Fruit fly (Drosophila melanogaster) whole organism, pupa: ENCODE data around the gene CG14969.

Source experiments
- CG10348 ChIP-seq: fragments of 200-800 bp; sonication (Bioruptor generic); IDR thresholded peaks from 2 replicates; pipeline ENCODE4 v1.3.6; 2022; ENCODE audit warnings: missing biosample characterization, missing genetic modification characterization
- CG12605 ChIP-seq: fragments of 200-800 bp; sonication (Bioruptor generic); IDR thresholded peaks from 2 replicates; pipeline ENCODE4 v1.3.6; 2022; ENCODE audit warnings: missing biosample characterization, missing genetic modification characterization
- CG13204 ChIP-seq: fragments of 200-800 bp; sonication (Bioruptor generic); optimal IDR thresholded peaks from 2 replicates; lab custom pipeline; 2018; ENCODE audit warnings: missing biosample characterization, mild to moderate bottlenecking, missing genetic modification characterization, moderate library complexity
- CG14655 ChIP-seq: fragments of 200-800 bp; sonication (Bioruptor generic); optimal IDR thresholded peaks from 3 replicates; lab custom pipeline; 2017; ENCODE audit warnings: mild to moderate bottlenecking, missing biosample characterization, missing genetic modification reagents, missing genetic modification characterization
- CG15710 ChIP-seq: fragments of 200-800 bp; sonication (Bioruptor generic); optimal IDR thresholded peaks from 2 replicates; lab custom pipeline; 2018; ENCODE audit warnings: missing biosample characterization, mild to moderate bottlenecking, missing genetic modification characterization, moderate library complexity
- CG17806 ChIP-seq: fragments of 200-800 bp; sonication (Bioruptor generic); optimal IDR thresholded peaks from 2 replicates; lab custom pipeline; 2018; ENCODE audit warnings: missing biosample characterization, mild to moderate bottlenecking, missing genetic modification characterization, moderate library complexity
- CG32121 ChIP-seq: fragments of 200-800 bp; sonication (Bioruptor generic); IDR thresholded peaks from 2 replicates; pipeline ENCODE4 v1.3.6; 2022; ENCODE audit warnings: missing biosample characterization, missing genetic modification characterization
- CG34367 ChIP-seq: fragments of 200-800 bp; sonication (Bioruptor generic); optimal IDR thresholded peaks from 2 replicates; lab custom pipeline; 2018; ENCODE audit warnings: missing biosample characterization, mild to moderate bottlenecking, missing genetic modification characterization
- CG4496 ChIP-seq: fragments of 200-800 bp; sonication (Bioruptor generic); IDR thresholded peaks from 3 replicates; pipeline ENCODE4 v1.3.6; 2022; ENCODE audit warnings: missing biosample characterization, missing genetic modification characterization
- CG8159 ChIP-seq: fragments of 200-800 bp; sonication (Bioruptor generic); optimal IDR thresholded peaks from 3 replicates; lab custom pipeline; 2018; ENCODE audit warnings: missing biosample characterization, mild to moderate bottlenecking, missing genetic modification characterization, moderate library complexity
- CG8301 ChIP-seq: fragments of 200-800 bp; sonication (Bioruptor generic); optimal IDR thresholded peaks from 2 replicates; lab custom pipeline; 2018; ENCODE audit warnings: missing biosample characterization, mild to moderate bottlenecking, missing genetic modification characterization
- CG9948 ChIP-seq: fragments of 200-800 bp; sonication (Bioruptor generic); optimal IDR thresholded peaks from 2 replicates; lab custom pipeline; 2018; ENCODE audit warnings: missing biosample characterization, mild to moderate bottlenecking, missing genetic modification characterization, moderate library complexity
- D1 ChIP-seq: fragments of 200-800 bp; sonication (Bioruptor generic); optimal IDR thresholded peaks from 2 replicates; lab custom pipeline; 2018; ENCODE audit warnings: missing biosample characterization, mild to moderate bottlenecking, missing genetic modification characterization, moderate library complexity
- EcR ChIP-seq: fragments of 200-800 bp; sonication (Bioruptor generic); optimal IDR thresholded peaks from 3 replicates; lab custom pipeline; 2019; ENCODE audit warnings: missing biosample characterization, missing genetic modification characterization, mild to moderate bottlenecking, moderate library complexity, missing genetic modification reagents
- Ets98B ChIP-seq: fragments of 200-800 bp; sonication (Bioruptor generic); IDR thresholded peaks from 2 replicates; pipeline ENCODE4 v1.3.6; 2022; ENCODE audit warnings: missing biosample characterization, missing genetic modification characterization
- Pif1A ChIP-seq: fragments of 200-800 bp; sonication (Bioruptor generic); optimal IDR thresholded peaks from 3 replicates; lab custom pipeline; 2016; ENCODE audit warnings: missing biosample characterization, missing genetic modification characterization
- Pif1B ChIP-seq: fragments of 200-800 bp; sonication (Bioruptor generic); optimal IDR thresholded peaks from 3 replicates; lab custom pipeline; 2016; ENCODE audit warnings: missing biosample characterization, missing genetic modification characterization
- Snoo ChIP-seq: fragments of 200-800 bp; sonication (Bioruptor generic); optimal IDR thresholded peaks from 3 replicates; lab custom pipeline; 2017; ENCODE audit warnings: missing biosample characterization, mild to moderate bottlenecking, missing genetic modification characterization, inconsistent platforms
- fd96Ca ChIP-seq: fragments of 200-800 bp; sonication (Bioruptor generic); IDR thresholded peaks from 3 replicates; pipeline ENCODE4 v1.3.6; 2022; ENCODE audit warnings: missing biosample characterization, missing genetic modification characterization
- gl ChIP-seq: fragments of 200-800 bp; sonication (Bioruptor generic); optimal IDR thresholded peaks from 2 replicates; lab custom pipeline; 2018; ENCODE audit warnings: missing biosample characterization, mild to moderate bottlenecking, missing genetic modification characterization
- rn ChIP-seq: fragments of 200-800 bp; sonication (Bioruptor generic); IDR thresholded peaks from 2 replicates; pipeline ENCODE4 v1.3.6; 2022; ENCODE audit warnings: missing biosample characterization, missing genetic modification characterization

CG14969 gene

DNA sequence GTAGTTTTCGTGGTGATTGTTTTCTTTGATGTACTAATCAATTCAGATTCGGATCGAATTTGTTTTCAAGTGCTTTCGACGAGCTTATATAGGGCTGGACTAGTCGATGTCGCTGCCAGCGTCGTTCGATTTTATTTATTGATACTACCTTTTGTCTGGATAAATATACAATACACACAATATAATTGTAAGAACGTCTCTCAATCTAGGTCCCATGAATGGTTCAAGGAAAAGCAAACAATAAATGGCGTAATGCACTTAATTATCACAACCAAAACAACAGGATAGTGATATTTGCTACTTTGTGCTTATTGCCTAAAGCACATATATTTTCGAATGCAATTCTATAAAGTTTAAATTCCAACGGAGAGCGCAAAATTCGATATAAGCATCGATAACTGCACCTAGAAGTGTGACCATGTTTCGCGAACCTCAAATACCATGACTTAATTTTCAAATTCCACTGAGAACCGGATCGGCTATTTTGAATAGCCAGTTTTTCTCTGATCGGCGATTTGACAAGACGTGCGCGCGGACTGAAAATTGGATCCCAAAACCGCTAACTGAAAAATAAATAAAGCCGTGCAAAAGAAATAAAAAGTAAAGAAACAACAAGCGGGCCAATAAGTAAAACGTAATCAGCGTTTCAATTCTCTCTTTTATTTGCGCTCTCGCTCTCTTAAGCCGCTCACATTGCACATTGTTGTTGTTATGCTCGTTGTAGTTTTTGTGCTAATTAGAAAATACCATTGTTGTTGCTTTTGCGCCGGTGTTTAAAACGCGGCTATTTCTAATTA lies 1.8 kb upstream of the CG14969 start, which contains the start of the genes Drsl6 and kst:
TSS of gene Drsl6 (minus strand) at position 51 of the 797 bp plus-strand sequence.
TSS of gene kst (plus strand) at position 493 of the 797 bp plus-strand sequence.
- TF ChIP-seq rn (GFP tag; lab: Robert Waterston, UW): peak; percentile 38; the same call in 1 of the 2 replicates
- TF ChIP-seq CG8159: no peak
- TF ChIP-seq Pif1B (GFP tag; lab: Kevin White, UChicago): no peak
- peak; percentile 32; the same call in 1 of the 2 replicates for TF ChIP-seq CG32121 (GFP tag; lab: Robert Waterston, UW)
- peak; percentile 55; the same call in 1 of the 2 replicates for TF ChIP-seq Ets98B (GFP tag; lab: Robert Waterston, UW)
- TF ChIP-seq CG4496: peak; percentile 69
- peak; percentile 82 for TF ChIP-seq CG12605 (GFP tag; lab: Robert Waterston, UW)
- peak; percentile 32 for TF ChIP-seq CG17806 (tag; lab: Kevin White, UChicago)
- TF ChIP-seq CG9948: peak; percentile 17
- peak; percentile 33; the same call in 1 of the 3 replicates for TF ChIP-seq fd96Ca (GFP tag; lab: Robert Waterston, UW)
- peak; percentile 64 for TF ChIP-seq gl (tag; lab: Kevin White, UChicago)
- no peak for TF ChIP-seq EcR (GFP tag; lab: Kevin White, UChicago)
- peak; percentile 48 for TF ChIP-seq CG15710

DNA sequence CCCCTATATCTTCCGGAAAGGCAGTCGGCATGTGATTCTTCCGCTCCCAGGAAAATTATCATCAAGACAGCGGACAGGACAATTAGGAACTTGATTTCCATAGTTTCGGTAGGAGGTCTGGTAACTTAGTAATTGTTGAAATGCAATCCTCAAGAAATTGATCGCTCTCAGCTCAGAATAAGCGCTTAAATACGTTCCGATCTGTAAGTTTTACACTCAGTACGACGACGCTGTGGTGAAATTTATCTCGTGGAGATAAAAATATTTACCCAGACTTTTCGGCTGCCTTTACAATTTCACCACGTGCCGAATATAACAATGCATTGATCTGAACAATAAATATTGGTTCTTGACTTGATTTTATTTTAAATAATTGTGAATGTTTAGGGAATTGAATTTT lies 910 bp upstream of the CG14969 start, which contains the start of gene Drsl1:
TSS of gene Drsl1 (minus strand) at position 101 of the 400 bp plus-strand sequence.
- TF ChIP-seq CG17806 (tag; lab: Kevin White, UChicago) (no peak), CG8301 (no peak), CG10348 (GFP tag; lab: Robert Waterston, UW) (no peak), CG14655 (GFP tag; lab: Kevin White, UChicago) (no peak), CG32121 (GFP tag; lab: Robert Waterston, UW) (no peak), Pif1A (GFP tag; lab: Kevin White, UChicago) (no peak), D1 (tag; lab: Kevin White, UChicago) (no peak), CG9948 (no peak), CG13204 (no peak), EcR (GFP tag; lab: Kevin White, UChicago) (no peak), rn (GFP tag; lab: Robert Waterston, UW) (no peak), Pif1B (GFP tag; lab: Kevin White, UChicago) (no peak), fd96Ca (GFP tag; lab: Robert Waterston, UW) (no peak), CG4496 (no peak), gl (tag; lab: Kevin White, UChicago) (no peak), CG8159 (no peak), Ets98B (GFP tag; lab: Robert Waterston, UW) (no peak), Snoo (no peak)

DNA sequence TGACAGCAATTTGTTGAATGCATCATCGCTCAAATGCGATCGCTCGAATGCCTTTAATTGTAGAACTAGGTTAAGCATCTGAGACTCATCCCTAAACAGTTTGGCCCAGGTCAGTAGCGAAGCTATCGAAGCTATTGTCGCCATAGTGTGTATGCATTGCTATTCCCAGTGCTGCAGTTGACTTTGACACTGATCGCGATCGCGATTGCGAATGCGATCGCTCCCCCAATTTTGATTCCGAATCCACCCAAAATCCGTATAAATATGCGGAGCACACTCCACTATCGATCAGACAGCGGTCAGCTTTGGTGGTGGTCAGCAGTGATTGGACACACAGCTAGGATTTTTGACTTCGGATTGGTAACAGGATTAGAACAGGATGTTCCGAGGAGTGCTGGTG lies 5.0 kb downstream of the CG14969 start, which contains the start of gene CG14961:
TSS of gene CG14961 (plus strand) at position 301 of the 400 bp plus-strand sequence.
- no peak for TF ChIP-seq CG13204
- TF ChIP-seq rn (GFP tag; lab: Robert Waterston, UW): no peak
- TF ChIP-seq CG8301: no peak
- TF ChIP-seq gl (tag; lab: Kevin White, UChicago): no peak
- no peak for TF ChIP-seq D1 (tag; lab: Kevin White, UChicago)
- TF ChIP-seq Snoo: no peak
- no peak for TF ChIP-seq CG32121 (GFP tag; lab: Robert Waterston, UW)
- no peak for TF ChIP-seq CG10348 (GFP tag; lab: Robert Waterston, UW)
- TF ChIP-seq CG9948: no peak
- no peak for TF ChIP-seq CG8159
- TF ChIP-seq Pif1A (GFP tag; lab: Kevin White, UChicago): no peak
- TF ChIP-seq CG15710: no peak
- TF ChIP-seq CG4496: no peak
- no peak for TF ChIP-seq EcR (GFP tag; lab: Kevin White, UChicago)
- no peak for TF ChIP-seq CG14655 (GFP tag; lab: Kevin White, UChicago)
- no peak for TF ChIP-seq fd96Ca (GFP tag; lab: Robert Waterston, UW)
- no peak for TF ChIP-seq Pif1B (GFP tag; lab: Kevin White, UChicago)

DNA sequence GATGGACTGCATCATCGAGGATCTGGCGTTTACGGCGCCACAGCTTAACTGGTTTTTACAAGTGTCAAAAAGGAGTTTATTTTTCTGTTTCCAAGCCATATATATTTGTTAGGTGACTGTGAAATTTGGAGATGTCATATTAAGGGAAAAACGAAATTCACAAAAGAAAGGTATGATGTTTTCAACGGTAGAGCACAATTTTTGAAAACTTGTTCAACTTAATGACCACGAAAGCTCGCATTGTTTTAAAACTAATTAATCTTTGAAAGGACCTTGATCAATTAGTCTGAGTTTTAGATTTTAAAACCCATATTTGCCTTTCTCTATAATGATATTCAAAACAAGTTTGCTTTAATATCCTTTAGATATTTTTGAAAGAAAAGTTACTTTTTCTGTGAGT lies 6.0 kb downstream of the CG14969 start, which contains the start of gene Strip:
TSS of gene Strip (minus strand) at position 101 of the 400 bp plus-strand sequence.
- no peak for TF ChIP-seq CG8301
- no peak for TF ChIP-seq CG13204
- TF ChIP-seq EcR (GFP tag; lab: Kevin White, UChicago): no peak
- TF ChIP-seq CG32121 (GFP tag; lab: Robert Waterston, UW): no peak
- TF ChIP-seq rn (GFP tag; lab: Robert Waterston, UW): no peak
- no peak for TF ChIP-seq fd96Ca (GFP tag; lab: Robert Waterston, UW)
- TF ChIP-seq gl (tag; lab: Kevin White, UChicago): no peak
- TF ChIP-seq Pif1B (GFP tag; lab: Kevin White, UChicago): no peak
- no peak for TF ChIP-seq CG15710
- TF ChIP-seq Ets98B (GFP tag; lab: Robert Waterston, UW): no peak
- TF ChIP-seq CG10348 (GFP tag; lab: Robert Waterston, UW): no peak
- TF ChIP-seq CG9948: no peak
- no peak for TF ChIP-seq CG4496
- TF ChIP-seq CG14655 (GFP tag; lab: Kevin White, UChicago): no peak
- TF ChIP-seq CG34367 (tag; lab: Kevin White, UChicago): no peak
- TF ChIP-seq Pif1A (GFP tag; lab: Kevin White, UChicago): no peak
- TF ChIP-seq CG8159: no peak
